Worm (Caenorhabditis elegans) whole organism, L4 larva: Measurements from ENCODE around the gene srx-13.

ENCODE experiments used
- T26A8.4 ChIP-seq: fragments of 200-800 bp; sonication (Bioruptor generic); IDR thresholded peaks from 2 replicates; pipeline ENCODE4 v1.3.6; 2022; ENCODE audit warnings: missing genetic modification characterization, missing compliant biosample characterization
- ZK337.2 ChIP-seq: fragments of 200-800 bp; sonication (Bioruptor generic); IDR thresholded peaks from 2 replicates; pipeline ENCODE4 v1.3.6; 2022; ENCODE audit warnings: missing genetic modification reagents, missing genetic modification characterization, missing compliant biosample characterization
- ceh-20 ChIP-seq: fragments of 200-800 bp; sonication (Bioruptor generic); IDR thresholded peaks from 2 replicates; pipeline ENCODE4 v1.3.6; 2022; ENCODE audit warnings: missing genetic modification reagents, missing genetic modification characterization, missing compliant biosample characterization
- egl-43 ChIP-seq: fragments of 200-800 bp; sonication (Bioruptor generic); IDR thresholded peaks from 2 replicates; pipeline ENCODE4 v1.3.6; 2022; ENCODE audit warnings: missing genetic modification reagents, missing genetic modification characterization, missing compliant biosample characterization
- fos-1 ChIP-seq: fragments of 150-350 bp; optimal IDR thresholded peaks from 2 replicates; lab custom pipeline; 2014; ENCODE audit warnings: missing biosample characterization, missing genetic modification characterization
- lin-15B ChIP-seq: fragments of 150-350 bp; sonication (generic microtip); optimal IDR thresholded peaks from 3 replicates; lab custom pipeline; 2014; ENCODE audit warnings: missing biosample characterization, missing genetic modification characterization
- mdt-29 ChIP-seq: fragments of 200-800 bp; sonication (Bioruptor generic); IDR thresholded peaks from 2 replicates; pipeline ENCODE4 v1.3.6; 2022; ENCODE audit warnings: missing genetic modification reagents, missing genetic modification characterization, missing compliant biosample characterization
- mep-1 ChIP-seq: fragments of 150-350 bp; sonication (generic microtip); optimal IDR thresholded peaks from 3 replicates; lab custom pipeline; 2014; ENCODE audit warnings: missing biosample characterization, missing genetic modification characterization
- nhr-41 ChIP-seq: fragments of 200-800 bp; sonication (Bioruptor generic); IDR thresholded peaks from 2 replicates; pipeline ENCODE4 v1.3.6; 2022; ENCODE audit warnings: missing genetic modification reagents, missing genetic modification characterization, missing compliant biosample characterization
- nhr-48 ChIP-seq: sonication (generic microtip); optimal IDR thresholded peaks from 2 replicates; lab custom pipeline; 2016; ENCODE audit warnings: mild to moderate bottlenecking, missing genetic modification characterization, missing compliant biosample characterization
- pqm-1 ChIP-seq: sonication (generic microtip); optimal IDR thresholded peaks from 2 replicates; lab custom pipeline; 2017; ENCODE audit warnings: missing biosample characterization, missing genetic modification characterization
- skn-1 ChIP-seq: fragments of 150-350 bp; optimal IDR thresholded peaks from 2 replicates; lab custom pipeline; 2014; ENCODE audit warnings: missing biosample characterization, missing genetic modification characterization
- tag-97 ChIP-seq: fragments of 200-800 bp; sonication (Bioruptor generic); IDR thresholded peaks from 2 replicates; pipeline ENCODE4 v1.3.6; 2022; ENCODE audit warnings: missing genetic modification characterization, missing compliant biosample characterization
- unc-62 ChIP-seq, 3 experiments: fragments of 150-350 bp in 1 of 3; sonication (generic microtip); optimal IDR thresholded peaks in 2 of 3; peaks in 1 of 3; 1 replicate in 1 of 3; 2 replicates in 2 of 3; lab custom pipeline; 2014 to 2017; ENCODE audit warnings: missing biosample characterization in 3 of 3, missing genetic modification characterization in 3 of 3, missing genetic modification reagents in 3 of 3, missing genotype in 1 of 3

ce11 chrIV:1124741-1125140 is 6.3 kb upstream of the srx-13 start, which contains the start of gene perm-4:
- TF ChIP-seq pqm-1, result no peak
- no peak for TF ChIP-seq nhr-41 (GFP tag; lab: Robert Waterston, UW)
- no peak for TF ChIP-seq nhr-48 (tag; lab: Kevin White, UChicago)
- TF ChIP-seq T26A8.4 (GFP tag; lab: Robert Waterston, UW), result no peak
- no peak for TF ChIP-seq ceh-20 (GFP tag; lab: Robert Waterston, UW)
- TF ChIP-seq tag-97 (GFP tag; lab: Robert Waterston, UW), result no peak
- no peak for TF ChIP-seq mdt-29 (GFP tag; lab: Robert Waterston, UW)
- no peak for TF ChIP-seq ZK337.2 (GFP tag; lab: Robert Waterston, UW)
- TF ChIP-seq fos-1, result no peak
- TF ChIP-seq unc-62 (GFP tag; optimal IDR thresholded peaks at IDR 0.05 in 1 of 2; lab: Kevin White, UChicago), result no peak
- TF ChIP-seq unc-62 (tag; optimal IDR thresholded peaks at IDR 0.05; lab: Kevin White, UChicago), result no peak
- TF ChIP-seq mep-1 (tag; lab: Kevin White, UChicago), result no peak
- no peak for TF ChIP-seq lin-15B (tag; lab: Kevin White, UChicago)
- no peak for TF ChIP-seq egl-43 (GFP tag; lab: Robert Waterston, UW)
- no peak for TF ChIP-seq skn-1 (tag; lab: Kevin White, UChicago)
